Worm (Caenorhabditis elegans): ENCODE data around the gene cox-6A.

ce11 chrIII:5107959-5108358, 26.4 kb downstream of the cox-6A start:
- TF ChIP-seq unc-62 (GFP tag; optimal IDR thresholded peaks at IDR 0.05) = no peak
- no peak for TF ChIP-seq unc-98 (GFP tag; IDR thresholded peaks at IDR 0.05)

Measured in whole organism, L1 larva.